Fruit fly (Drosophila melanogaster) whole organism, embryonic: ENCODE data around the gene CG5506.

ENCODE experiments used
- ATbp ChIP-seq: fragments of 200-800 bp; sonication (Bioruptor generic); optimal IDR thresholded peaks from 2 replicates; lab custom pipeline; 2017; ENCODE audit warnings: missing biosample characterization, mild to moderate bottlenecking, missing genetic modification characterization, missing genetic modification reagents
- Blimp-1 ChIP-seq: fragments of 200-800 bp; sonication (Bioruptor generic); optimal IDR thresholded peaks from 3 replicates; lab custom pipeline; 2018; ENCODE audit warnings: missing biosample characterization, missing genetic modification characterization, mild to moderate bottlenecking, moderate library complexity, missing genetic modification reagents
- CG11456 ChIP-seq: fragments of 200-800 bp; sonication (Bioruptor generic); IDR thresholded peaks from 3 replicates; pipeline ENCODE4 v1.3.6; 2022; ENCODE audit warnings: missing biosample characterization, missing genetic modification characterization
- CG13287 ChIP-seq: fragments of 200-800 bp; sonication (Bioruptor generic); IDR thresholded peaks from 2 replicates; pipeline ENCODE4 v1.3.6; 2022; ENCODE audit warnings: missing biosample characterization, missing genetic modification characterization; ENCODE audit not compliant: partially characterized antibody
- CG15269 ChIP-seq: fragments of 200-800 bp; sonication (Bioruptor generic); optimal IDR thresholded peaks from 2 replicates; lab custom pipeline; 2018; ENCODE audit warnings: missing biosample characterization, mild to moderate bottlenecking, missing genetic modification characterization, moderate library complexity
- CG16815 ChIP-seq: fragments of 200-800 bp; sonication (Bioruptor generic); optimal IDR thresholded peaks from 3 replicates; lab custom pipeline; 2017; ENCODE audit warnings: missing biosample characterization, mild to moderate bottlenecking, missing genetic modification characterization
- CG32772 ChIP-seq: fragments of 200-800 bp; sonication (Bioruptor generic); IDR thresholded peaks from 2 replicates; pipeline ENCODE4 v1.3.6; 2022; ENCODE audit warnings: missing biosample characterization, missing genetic modification characterization
- CG4730 ChIP-seq: fragments of 200-800 bp; sonication (Bioruptor generic); IDR thresholded peaks from 2 replicates; pipeline ENCODE4 v1.3.6; 2022; ENCODE audit warnings: missing biosample characterization, missing genetic modification characterization
- CG6254 ChIP-seq: fragments of 200-800 bp; sonication (Bioruptor generic); optimal IDR thresholded peaks from 3 replicates; lab custom pipeline; 2017; ENCODE audit warnings: mild to moderate bottlenecking, missing biosample characterization, missing genetic modification reagents, missing genetic modification characterization
- CG6272 ChIP-seq: fragments of 200-800 bp; sonication (Bioruptor generic); IDR thresholded peaks from 2 replicates; pipeline ENCODE4 v1.3.6; 2022; ENCODE audit warnings: missing biosample characterization, missing genetic modification characterization
- CG6683 ChIP-seq: fragments of 200-800 bp; sonication (Bioruptor generic); optimal IDR thresholded peaks from 2 replicates; lab custom pipeline; 2017; ENCODE audit warnings: missing biosample characterization, mild to moderate bottlenecking, missing genetic modification characterization, missing genetic modification reagents
- CG6791 ChIP-seq: fragments of 200-800 bp; sonication (Bioruptor generic); IDR thresholded peaks from 3 replicates; pipeline ENCODE4 v1.3.6; 2022; ENCODE audit warnings: missing biosample characterization, missing genetic modification characterization; ENCODE audit not compliant: partially characterized antibody
- CG8281 ChIP-seq: fragments of 200-800 bp; sonication (Bioruptor generic); optimal IDR thresholded peaks from 2 replicates; lab custom pipeline; 2018; ENCODE audit warnings: missing biosample characterization, mild to moderate bottlenecking, missing genetic modification characterization, moderate library complexity
- CrebB ChIP-seq: fragments of 200-800 bp; sonication (Bioruptor generic); optimal IDR thresholded peaks from 3 replicates; lab custom pipeline; 2018; ENCODE audit warnings: missing biosample characterization, mild to moderate bottlenecking, missing genetic modification characterization
- Deaf1 ChIP-seq: fragments of 200-800 bp; optimal IDR thresholded peaks from 3 replicates; lab custom pipeline; 2019; ENCODE audit warnings: missing biosample characterization, mild to moderate bottlenecking, missing genetic modification characterization, moderate library complexity
- Fer3 ChIP-seq: fragments of 200-800 bp; sonication (Bioruptor generic); optimal IDR thresholded peaks from 2 replicates; lab custom pipeline; 2018; ENCODE audit warnings: missing biosample characterization, mild to moderate bottlenecking, missing genetic modification characterization, moderate library complexity
- Hr78 ChIP-seq, 2 experiments: fragments of 200-800 bp in 1 of 2; fragments of >200 bp in 1 of 2; sonication (Bioruptor generic) in 1 of 2; optimal IDR thresholded peaks; 2 replicates each; lab custom pipeline; 2017 to 2019; ENCODE audit warnings: missing biosample characterization in 2 of 2, missing genetic modification characterization in 2 of 2, mild to moderate bottlenecking in 1 of 2, moderate library complexity in 1 of 2
- Med ChIP-seq: fragments of 200-800 bp; sonication (Bioruptor generic); peaks from one replicate; lab custom pipeline; 2016; ENCODE audit warnings: missing biosample characterization, missing genetic modification characterization, mild to moderate bottlenecking, inconsistent platforms, moderate library complexity
- NFAT ChIP-seq: fragments of 200-800 bp; sonication (Bioruptor generic); IDR thresholded peaks from 2 replicates; pipeline ENCODE4 v1.3.6; 2022; ENCODE audit warnings: missing biosample characterization, missing genetic modification characterization
- NK7.1 ChIP-seq: fragments of 200-800 bp; sonication (Bioruptor generic); optimal IDR thresholded peaks from 3 replicates; lab custom pipeline; 2016; ENCODE audit warnings: missing biosample characterization, missing genetic modification characterization
- Nf-YC ChIP-seq: fragments of 200-800 bp; optimal IDR thresholded peaks from 3 replicates; lab custom pipeline; 2019; ENCODE audit warnings: missing biosample characterization, mild to moderate bottlenecking, missing genetic modification characterization, moderate library complexity
- Pdp1 ChIP-seq, 2 experiments: fragments of 200-800 bp; sonication (Bioruptor generic); optimal IDR thresholded peaks; 3 replicates each; lab custom pipeline; 2016; ENCODE audit warnings: missing biosample characterization in 2 of 2, missing genetic modification characterization in 2 of 2, mild to moderate bottlenecking in 1 of 2, moderate library complexity in 1 of 2
- Sox102F ChIP-seq: fragments of 200-800 bp; sonication (Bioruptor generic); optimal IDR thresholded peaks from 2 replicates; lab custom pipeline; 2018; ENCODE audit warnings: missing biosample characterization, mild to moderate bottlenecking, missing genetic modification characterization, moderate library complexity
- Ssrp ChIP-seq: fragments of 200-800 bp; sonication (Bioruptor generic); optimal IDR thresholded peaks from 2 replicates; lab custom pipeline; 2018; ENCODE audit warnings: missing biosample characterization, mild to moderate bottlenecking, missing genetic modification characterization, moderate library complexity
- Stat92E ChIP-seq, 3 experiments: fragments of >200 bp in 2 of 3; fragments of 200-800 bp in 1 of 3; sonication (Bioruptor generic) in 1 of 3; optimal IDR thresholded peaks; 2 replicates each; lab custom pipeline; 2017 to 2019; ENCODE audit warnings: missing biosample characterization in 3 of 3, missing genetic modification characterization in 3 of 3, mild to moderate bottlenecking in 1 of 3, moderate library complexity in 1 of 3
- Taf1 ChIP-seq: fragments of 200-800 bp; sonication (Bioruptor generic); IDR thresholded peaks from 2 replicates; pipeline ENCODE4 v1.3.6; 2022; ENCODE audit warnings: missing biosample characterization, missing genetic modification characterization
- ash1 ChIP-seq: fragments of 200-800 bp; sonication (Bioruptor generic); optimal IDR thresholded peaks from 2 replicates; lab custom pipeline; 2018; ENCODE audit warnings: missing biosample characterization, mild to moderate bottlenecking, missing genetic modification characterization
- bcd ChIP-seq: fragments of 200-800 bp; sonication (Bioruptor generic); optimal IDR thresholded peaks from 2 replicates; lab custom pipeline; 2017; ENCODE audit warnings: missing biosample characterization, mild to moderate bottlenecking, missing genetic modification characterization
- bsh ChIP-seq, 2 experiments: fragments of 200-800 bp; sonication (Bioruptor generic); optimal IDR thresholded peaks; 2 replicates each; lab custom pipeline; 2017 to 2018; ENCODE audit warnings: mild to moderate bottlenecking in 2 of 2, missing biosample characterization in 2 of 2, missing genetic modification characterization in 2 of 2, moderate library complexity in 1 of 2
- ci ChIP-seq: fragments of 200-800 bp; sonication (Bioruptor generic); IDR thresholded peaks from 3 replicates; pipeline ENCODE4 v1.3.6; 2022; ENCODE audit warnings: missing biosample characterization, missing genetic modification characterization
- cwo ChIP-seq: fragments of 200-800 bp; sonication (Bioruptor generic); optimal IDR thresholded peaks from 3 replicates; lab custom pipeline; 2017; ENCODE audit warnings: missing biosample characterization, missing genetic modification characterization, mild to moderate bottlenecking, moderate library complexity, missing genetic modification reagents
- emc ChIP-seq: fragments of 200-800 bp; sonication (Bioruptor generic); optimal IDR thresholded peaks from 2 replicates; lab custom pipeline; 2016; ENCODE audit warnings: missing biosample characterization, missing genetic modification characterization
- exex ChIP-seq: fragments of 200-800 bp; sonication (Bioruptor generic); optimal IDR thresholded peaks from 4 replicates; lab custom pipeline; 2018; ENCODE audit warnings: missing biosample characterization, mild to moderate bottlenecking, missing genetic modification characterization, moderate library complexity
- fd64A ChIP-seq: fragments of 200-800 bp; sonication (Bioruptor generic); optimal IDR thresholded peaks from 3 replicates; lab custom pipeline; 2018; ENCODE audit warnings: missing biosample characterization, mild to moderate bottlenecking, missing genetic modification characterization
- gem ChIP-seq: fragments of 200-800 bp; sonication (Bioruptor generic); optimal IDR thresholded peaks from 2 replicates; lab custom pipeline; 2019; ENCODE audit warnings: missing biosample characterization, mild to moderate bottlenecking, missing genetic modification characterization, moderate library complexity
- grn ChIP-seq: fragments of 200-800 bp; sonication (Bioruptor generic); optimal IDR thresholded peaks from 3 replicates; lab custom pipeline; 2017; ENCODE audit warnings: missing biosample characterization, missing genetic modification characterization
- kni ChIP-seq: fragments of 200-800 bp; sonication (Bioruptor generic); optimal IDR thresholded peaks from 3 replicates; lab custom pipeline; 2017; ENCODE audit warnings: mild to moderate bottlenecking, missing biosample characterization, missing genetic modification reagents, missing genetic modification characterization
- pan ChIP-seq, 4 experiments: fragments of >200 bp in 3 of 4; fragments of 200-800 bp in 1 of 4; sonication (Bioruptor generic) in 1 of 4; optimal IDR thresholded peaks in 3 of 4; IDR thresholded peaks in 1 of 4; 2 replicates each; pipeline versions ENCODE4 v1.3.6 to Lab custom; 2017 to 2022; ENCODE audit warnings: missing biosample characterization in 2 of 4, missing genetic modification characterization in 2 of 4, mixed read lengths in 1 of 4
- sens-2 ChIP-seq: fragments of 200-800 bp; sonication (Bioruptor generic); IDR thresholded peaks from 2 replicates; pipeline ENCODE4 v1.3.6; 2022; ENCODE audit warnings: missing biosample characterization, missing genetic modification characterization
- tll ChIP-seq, 2 experiments: fragments of 200-800 bp in 1 of 2; fragments of >200 bp in 1 of 2; sonication (Bioruptor generic) in 1 of 2; optimal IDR thresholded peaks; 2 replicates each; lab custom pipeline; 2017 to 2019; ENCODE audit warnings: missing biosample characterization in 2 of 2, missing genetic modification characterization in 2 of 2, mild to moderate bottlenecking in 1 of 2, moderate library complexity in 1 of 2
- usp ChIP-seq: fragments of >200 bp; optimal IDR thresholded peaks from 2 replicates; lab custom pipeline; 2017; ENCODE audit warnings: missing biosample characterization, missing genetic modification characterization
- vvl ChIP-seq: fragments of 200-800 bp; sonication (Bioruptor generic); IDR thresholded peaks from 2 replicates; pipeline ENCODE4 v1.3.6; 2022; ENCODE audit warnings: missing biosample characterization, missing genetic modification characterization

The CG5506 gene

DNA sequence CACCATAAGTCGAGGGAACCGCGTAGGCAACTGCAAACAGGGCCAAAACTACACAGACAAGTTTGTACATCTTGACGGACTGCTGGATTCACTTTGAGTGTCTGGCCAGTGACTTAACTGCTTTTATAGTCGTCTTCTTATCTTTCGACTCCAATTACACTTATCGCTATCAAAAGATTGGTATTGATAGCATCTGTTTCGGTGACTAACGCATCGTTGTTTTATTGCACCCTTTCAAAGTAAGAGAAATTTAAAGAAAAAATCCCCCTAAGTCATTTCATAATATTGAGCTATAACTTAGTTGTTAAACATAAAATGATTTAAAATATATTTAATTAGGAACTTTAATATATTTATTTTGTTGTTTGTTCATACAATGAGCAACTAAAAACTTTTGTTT is at the start of gene CG5506:
Gene CG5506 (minus strand): TSS at position 101 of the 400 bp plus-strand sequence.
- TF ChIP-seq exex (tag; lab: Kevin White, UChicago) (peak; percentile 48), grn (GFP tag; lab: Kevin White, UChicago) (peak; percentile 4), fd64A (GFP tag; lab: Kevin White, UChicago) (no peak)

DNA sequence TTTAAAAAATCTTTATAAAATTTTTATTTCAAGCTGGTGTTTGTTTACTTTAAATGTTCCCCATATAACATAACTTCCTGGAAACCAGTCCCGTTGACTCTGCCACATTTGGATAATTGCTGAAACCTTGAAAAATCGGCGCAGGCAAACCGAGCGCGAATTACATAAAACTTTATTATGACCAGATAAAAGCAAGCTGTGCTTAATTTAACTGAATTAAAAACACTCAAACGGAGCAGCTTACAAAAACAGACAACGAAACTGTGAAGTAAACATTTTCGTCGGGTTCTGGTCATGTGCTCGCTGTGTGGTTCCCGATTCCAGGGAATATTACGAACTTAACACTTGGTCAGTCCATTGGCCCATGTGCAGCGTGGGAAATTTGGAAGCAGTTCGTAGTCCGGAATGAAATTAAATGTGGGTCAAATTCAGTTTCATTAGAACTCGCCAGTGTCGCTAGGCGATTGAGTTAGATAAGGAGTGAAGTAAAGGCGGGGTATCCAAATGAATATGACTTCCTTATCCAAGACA is 49.7 kb upstream of the CG5506 start:
- no peak for TF ChIP-seq CG11456 (GFP tag; lab: Robert Waterston, UW)
- no peak for TF ChIP-seq NFAT (GFP tag; lab: Robert Waterston, UW)
- TF ChIP-seq CG15269 (tag; lab: Kevin White, UChicago): peak; percentile 22
- TF ChIP-seq CG4730: no peak
- peak in 1 of 3 experiments; percentile 52 for TF ChIP-seq Stat92E (GFP tag; optimal IDR thresholded peaks at IDR 0.05; lab: Kevin White, UChicago)
- no peak for TF ChIP-seq CG16815
- no peak for TF ChIP-seq CG13287 (GFP tag; lab: Robert Waterston, UW)
- no peak for TF ChIP-seq ash1 (GFP tag; lab: Kevin White, UChicago)
- 0 out of 3 replicates have a peak, but pooled peaks have one; percentile 32 for TF ChIP-seq CG6791 (GFP tag; lab: Robert Waterston, UW)
- TF ChIP-seq Nf-YC (tag; lab: Kevin White, UChicago): no peak
- no peak for TF ChIP-seq tll (GFP tag; optimal IDR thresholded peaks at IDR 0.05; lab: Kevin White, UChicago)
- no peak for TF ChIP-seq kni (GFP tag; lab: Kevin White, UChicago)
- TF ChIP-seq vvl (GFP tag; lab: Robert Waterston, UW): no peak
- no peak for TF ChIP-seq CG6683 (GFP tag; lab: Kevin White, UChicago)
- TF ChIP-seq Taf1 (GFP tag; lab: Robert Waterston, UW): no peak
- peak; percentile 30 for TF ChIP-seq Med
- no peak for TF ChIP-seq ATbp (GFP tag; lab: Kevin White, UChicago)
- TF ChIP-seq Ssrp (tag; lab: Kevin White, UChicago): no peak
- no peak for TF ChIP-seq cwo (GFP tag; lab: Kevin White, UChicago)
- no peak for TF ChIP-seq usp (GFP tag; lab: Kevin White, UChicago)
- no peak for TF ChIP-seq CG8281 (tag; lab: Kevin White, UChicago)
- TF ChIP-seq CG6272: no peak
- no peak for TF ChIP-seq Deaf1 (tag; lab: Kevin White, UChicago)
- TF ChIP-seq Hr78 (GFP tag; optimal IDR thresholded peaks at IDR 0.05; lab: Kevin White, UChicago): no peak
- no peak for TF ChIP-seq bcd (GFP tag; lab: Kevin White, UChicago)
- no peak for TF ChIP-seq CrebB (tag; lab: Kevin White, UChicago)
- no peak for TF ChIP-seq emc (GFP tag; lab: Kevin White, UChicago)
- no peak for TF ChIP-seq NK7.1 (GFP tag; lab: Kevin White, UChicago)
- TF ChIP-seq gem (tag; lab: Kevin White, UChicago): no peak
- TF ChIP-seq Pdp1 (GFP tag; optimal IDR thresholded peaks at IDR 0.05; lab: Kevin White, UChicago): peak in 1 of 2 experiments; percentile 10
- no peak for TF ChIP-seq Sox102F (GFP tag; lab: Kevin White, UChicago)
- TF ChIP-seq CG6254: no peak
- TF ChIP-seq sens-2 (GFP tag; lab: Robert Waterston, UW): no peak
- TF ChIP-seq Blimp-1 (GFP tag; lab: Kevin White, UChicago): peak; percentile 49
- TF ChIP-seq bsh (GFP tag; optimal IDR thresholded peaks at IDR 0.05; lab: Kevin White, UChicago): no peak
- no peak for TF ChIP-seq CG32772 (GFP tag; lab: Robert Waterston, UW)
- no peak for TF ChIP-seq Fer3 (tag; lab: Kevin White, UChicago)
- no peak for TF ChIP-seq pan (optimal IDR thresholded peaks at IDR 0.05; lab: Kevin White, UChicago)
- TF ChIP-seq pan (GFP tag; optimal IDR thresholded peaks at IDR 0.05 in 1 of 2, IDR thresholded peaks at IDR 0.05 in 1 of 2): no peak
- TF ChIP-seq ci (GFP tag; lab: Robert Waterston, UW): no peak
